Worm (Caenorhabditis elegans): ENCODE data around the gene rpoa-12.

The rpoa-12 gene

ce11 chrV:14439236-14439635 lies 16.1 kb upstream of the rpoa-12 start:
- no peak for TF ChIP-seq skn-1 (tag; optimal IDR thresholded peaks at IDR 0.05)
- TF ChIP-seq peb-1 (tag; optimal IDR thresholded peaks at IDR 0.05): no peak
- no peak for TF ChIP-seq unc-62 (GFP tag; optimal IDR thresholded peaks at IDR 0.05)
- TF ChIP-seq mbf-1 (tag; optimal IDR thresholded peaks at IDR 0.05): no peak
- no peak for TF ChIP-seq ztf-11 (tag; optimal IDR thresholded peaks at IDR 0.05)
- no peak for TF ChIP-seq nhr-12 (tag; optimal IDR thresholded peaks at IDR 0.05)
- TF ChIP-seq lin-13 (GFP tag; optimal IDR thresholded peaks at IDR 0.05): no peak
- no peak for TF ChIP-seq nhr-21 (tag; optimal IDR thresholded peaks at IDR 0.05)
- no peak for TF ChIP-seq ztf-4 (tag; optimal IDR thresholded peaks at IDR 0.05)
- TF ChIP-seq blmp-1 (tag; optimal IDR thresholded peaks at IDR 0.05; ENCODE audit: insufficient read depth): no peak
- no peak for TF ChIP-seq nhr-237 (tag; optimal IDR thresholded peaks at IDR 0.05)
- TF ChIP-seq egl-27 (tag; optimal IDR thresholded peaks at IDR 0.05): no peak

ce11 chrV:14438099-14438739 lies 15.1 kb upstream of the rpoa-12 start:
- TF ChIP-seq ZK546.5 (tag; optimal IDR thresholded peaks at IDR 0.05) (no peak), mab-5 (tag; optimal IDR thresholded peaks at IDR 0.05) (no peak), mbf-1 (tag; optimal IDR thresholded peaks at IDR 0.05) (no peak), dmd-4 (tag; optimal IDR thresholded peaks at IDR 0.05) (no peak), alr-1 (tag; optimal IDR thresholded peaks at IDR 0.05) (no peak), ceh-82 (tag; optimal IDR thresholded peaks at IDR 0.05) (no peak), peb-1 (tag; optimal IDR thresholded peaks at IDR 0.05) (no peak), sma-9 (GFP tag; optimal IDR thresholded peaks at IDR 0.05) (no peak), sma-9 (tag; optimal IDR thresholded peaks at IDR 0.05) (no peak), ztf-1 (GFP tag; conservative IDR thresholded peaks at IDR 0.05) (no peak), unc-55 (GFP tag; optimal IDR thresholded peaks at IDR 0.05) (no peak), nhr-6 (tag; optimal IDR thresholded peaks at IDR 0.05) (no peak), nhr-12 (tag; optimal IDR thresholded peaks at IDR 0.05) (no peak), C34F6.9 (tag; optimal IDR thresholded peaks at IDR 0.05) (no peak), egl-27 (tag; optimal IDR thresholded peaks at IDR 0.05) (no peak), elt-1 (tag; optimal IDR thresholded peaks at IDR 0.05) (no peak), blmp-1 (tag; optimal IDR thresholded peaks at IDR 0.05; ENCODE audit: insufficient read depth) (no peak), nhr-25 (tag; optimal IDR thresholded peaks at IDR 0.05) (no peak), unc-62 (GFP tag; optimal IDR thresholded peaks at IDR 0.05) (no peak)

ce11 chrV:14437355-14437754 lies 14.3 kb upstream of the rpoa-12 start:
- TF ChIP-seq nhr-129 (tag; optimal IDR thresholded peaks at IDR 0.05) (no peak), blmp-1 (tag; optimal IDR thresholded peaks at IDR 0.05; ENCODE audit: insufficient read depth) (no peak), ceh-16 (tag; optimal IDR thresholded peaks at IDR 0.05) (no peak), nhr-23 (tag; optimal IDR thresholded peaks at IDR 0.05) (no peak), elt-1 (tag; optimal IDR thresholded peaks at IDR 0.05) (no peak), lin-39 (tag; optimal IDR thresholded peaks at IDR 0.05) (no peak), peb-1 (tag; optimal IDR thresholded peaks at IDR 0.05) (no peak), aly-2 (tag; optimal IDR thresholded peaks at IDR 0.05) (no peak), unc-62 (GFP tag; optimal IDR thresholded peaks at IDR 0.05) (no peak), elt-3 (tag; optimal IDR thresholded peaks at IDR 0.05) (no peak), mdl-1 (tag; optimal IDR thresholded peaks at IDR 0.05) (no peak), lin-11 (tag; optimal IDR thresholded peaks at IDR 0.05) (no peak), crh-2 (tag; optimal IDR thresholded peaks at IDR 0.05) (no peak), mab-5 (tag; optimal IDR thresholded peaks at IDR 0.05) (no peak), skn-1 (tag; optimal IDR thresholded peaks at IDR 0.05) (no peak), dmd-4 (tag; optimal IDR thresholded peaks at IDR 0.05) (no peak), nhr-6 (tag; optimal IDR thresholded peaks at IDR 0.05) (no peak), nhr-10 (tag; optimal IDR thresholded peaks at IDR 0.05) (no peak)

- TF ChIP-seq nhr-12 (tag; optimal IDR thresholded peaks at IDR 0.05): no peak
- TF ChIP-seq egl-27 (tag; optimal IDR thresholded peaks at IDR 0.05): no peak
- no peak for TF ChIP-seq ztf-4 (tag; optimal IDR thresholded peaks at IDR 0.05)
- TF ChIP-seq Y55F3AM.14 (GFP tag; optimal IDR thresholded peaks at IDR 0.05): no peak
- no peak for TF ChIP-seq aly-2 (tag; optimal IDR thresholded peaks at IDR 0.05)
- no peak for TF ChIP-seq ztf-11 (tag; optimal IDR thresholded peaks at IDR 0.05)
- TF ChIP-seq sma-9 (GFP tag; optimal IDR thresholded peaks at IDR 0.05): no peak
- no peak for TF ChIP-seq sma-9 (tag; optimal IDR thresholded peaks at IDR 0.05)
- TF ChIP-seq F13H6.1 (tag; optimal IDR thresholded peaks at IDR 0.05): no peak
- no peak for TF ChIP-seq unc-55 (GFP tag; optimal IDR thresholded peaks at IDR 0.05)
- no peak for TF ChIP-seq lsy-2 (tag; optimal IDR thresholded peaks at IDR 0.05)
- TF ChIP-seq dmd-4 (tag; optimal IDR thresholded peaks at IDR 0.05): no peak
- TF ChIP-seq unc-39 (tag; optimal IDR thresholded peaks at IDR 0.05): no peak
- TF ChIP-seq elt-1 (tag; optimal IDR thresholded peaks at IDR 0.05): no peak
- TF ChIP-seq snpc-4 (tag; optimal IDR thresholded peaks at IDR 0.05): no peak
- no peak for TF ChIP-seq ztf-1 (GFP tag; conservative IDR thresholded peaks at IDR 0.05)
- TF ChIP-seq nhr-77 (tag; optimal IDR thresholded peaks at IDR 0.05): no peak
- TF ChIP-seq zag-1 (tag; optimal IDR thresholded peaks at IDR 0.05): no peak
- TF ChIP-seq mdl-1 (tag; optimal IDR thresholded peaks at IDR 0.05): no peak
- TF ChIP-seq ama-1 (optimal IDR thresholded peaks at IDR 0.05): no peak
Measured at ce11 chrV:14436195-14436594, 13.1 kb upstream of the rpoa-12 start.

All from whole organism, L2 larva.